Worm (Caenorhabditis elegans): ENCODE results near the gene Y41G9A.5.

DNA sequence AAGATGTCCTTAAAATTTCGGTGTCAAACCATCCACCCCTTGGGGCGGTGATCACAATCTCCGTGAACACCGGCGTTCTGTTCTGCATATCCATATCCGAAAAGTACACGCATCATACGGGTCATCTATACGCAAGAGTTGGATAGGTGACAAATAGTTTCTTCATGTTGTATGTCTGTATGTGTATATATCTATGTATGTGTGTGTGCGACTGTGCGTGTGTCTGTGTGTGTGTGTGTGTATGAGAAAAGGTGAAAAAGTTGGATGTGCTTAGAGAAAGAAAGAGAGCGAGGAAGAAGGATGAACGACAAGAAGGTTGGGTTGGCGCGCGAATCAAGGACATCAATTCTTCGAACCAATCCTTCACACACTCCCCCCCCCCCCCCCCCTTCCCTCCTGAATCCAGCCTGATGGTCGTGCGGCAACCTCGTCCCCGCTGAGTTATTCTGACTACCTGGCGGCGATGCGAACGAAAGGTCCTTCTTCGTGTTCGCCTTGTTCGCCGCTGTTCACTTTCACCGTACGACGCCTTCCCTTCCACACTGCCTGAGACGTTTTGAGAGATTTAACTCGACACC is 39.1 kb upstream of the Y41G9A.5 start:
- TF ChIP-seq ztf-11 (tag; optimal IDR thresholded peaks at IDR 0.05) (no peak), egl-27 (tag; optimal IDR thresholded peaks at IDR 0.05) (no peak), peb-1 (tag; optimal IDR thresholded peaks at IDR 0.05) (no peak)

Data from whole organism, L2 larva.